Worm (Caenorhabditis elegans) whole organism, young adult: ENCODE data around the gene F26F12.4.

Experiments
- B0019.2 ChIP-seq: fragments of 200-800 bp; sonication (Bioruptor generic); conservative IDR thresholded peaks from 2 replicates; pipeline ENCODE4 v1.3.6; 2022; ENCODE audit warnings: missing genetic modification reagents, missing genetic modification characterization, missing compliant biosample characterization
- B0261.1 ChIP-seq: sonication (generic microtip); optimal IDR thresholded peaks from 2 replicates; lab custom pipeline; 2016; ENCODE audit warnings: mild to moderate bottlenecking, missing genetic modification characterization, moderate library complexity, missing compliant biosample characterization
- F10E7.11 ChIP-seq: sonication (generic microtip); optimal IDR thresholded peaks from 2 replicates; lab custom pipeline; 2017; ENCODE audit warnings: mild to moderate bottlenecking, missing genetic modification characterization, moderate library complexity, missing compliant biosample characterization
- F23B12.7 ChIP-seq: sonication (generic microtip); optimal IDR thresholded peaks from 2 replicates; lab custom pipeline; 2017; ENCODE audit warnings: missing genetic modification characterization, mild to moderate bottlenecking, missing compliant biosample characterization, antibody characterized with exemption, moderate library complexity; ENCODE audit not compliant: insufficient read depth
- F37B4.10 ChIP-seq: fragments of 200-800 bp; sonication (Bioruptor generic); IDR thresholded peaks from 2 replicates; pipeline ENCODE4 v1.3.6; 2022; ENCODE audit warnings: missing genetic modification characterization, missing compliant biosample characterization
- F49E8.2 ChIP-seq: sonication (generic microtip); optimal IDR thresholded peaks from 3 replicates; lab custom pipeline; 2017; ENCODE audit warnings: missing genetic modification characterization, mild to moderate bottlenecking, missing compliant biosample characterization, antibody characterized with exemption, moderate library complexity; ENCODE audit not compliant: insufficient read depth
- F52B5.7 ChIP-seq: sonication (generic microtip); optimal IDR thresholded peaks from 2 replicates; lab custom pipeline; 2016; ENCODE audit warnings: mild to moderate bottlenecking, missing genetic modification characterization, missing compliant biosample characterization
- K11D2.4 ChIP-seq: fragments of 200-800 bp; sonication (Bioruptor generic); IDR thresholded peaks from 2 replicates; pipeline ENCODE4 v1.3.6; 2022; ENCODE audit warnings: missing genetic modification reagents, missing genetic modification characterization, missing compliant biosample characterization
- T07F8.4 ChIP-seq: sonication (generic microtip); optimal IDR thresholded peaks from 2 replicates; lab custom pipeline; 2016; ENCODE audit warnings: mild to moderate bottlenecking, missing genetic modification characterization, moderate library complexity, missing compliant biosample characterization
- ama-1 ChIP-seq, 3 experiments: fragments of 150-350 bp in 1 of 3; sonication (generic microtip) in 2 of 3; optimal IDR thresholded peaks; 2 replicates each; lab custom pipeline; 2014 to 2018; ENCODE audit warnings: missing biosample characterization in 2 of 3, missing genetic modification characterization in 2 of 3, missing genetic modification reagents in 2 of 3
- aptf-3 ChIP-seq: fragments of 200-800 bp; sonication (Bioruptor generic); IDR thresholded peaks from 2 replicates; pipeline ENCODE4 v1.3.6; 2022; ENCODE audit warnings: missing genetic modification characterization, missing compliant biosample characterization
- attf-5 ChIP-seq: fragments of 200-800 bp; sonication (Bioruptor generic); optimal IDR thresholded peaks from 2 replicates; lab custom pipeline; 2018; ENCODE audit warnings: mild to moderate bottlenecking, missing genetic modification characterization, missing compliant biosample characterization
- bed-1 ChIP-seq: fragments of 200-800 bp; sonication (Bioruptor generic); IDR thresholded peaks from 2 replicates; pipeline ENCODE4 v1.3.6; 2022; ENCODE audit warnings: missing genetic modification reagents, missing genetic modification characterization, missing compliant biosample characterization
- cebp-2 ChIP-seq: fragments of 200-800 bp; sonication (Bioruptor generic); IDR thresholded peaks from 2 replicates; pipeline ENCODE4 v1.3.6; 2022; ENCODE audit warnings: missing genetic modification characterization, missing compliant biosample characterization
- ceh-100 ChIP-seq: fragments of 200-800 bp; sonication (Bioruptor generic); IDR thresholded peaks from 2 replicates; pipeline ENCODE4 v1.3.6; 2022; ENCODE audit warnings: missing genetic modification reagents, missing genetic modification characterization, missing compliant biosample characterization
- chd-7 ChIP-seq: sonication (generic microtip); optimal IDR thresholded peaks from 2 replicates; lab custom pipeline; 2016; ENCODE audit warnings: mild to moderate bottlenecking, missing genetic modification characterization, moderate library complexity, missing compliant biosample characterization
- dox-1 ChIP-seq: fragments of 200-800 bp; sonication (Bioruptor generic); IDR thresholded peaks from 2 replicates; pipeline ENCODE4 v1.3.6; 2022; ENCODE audit warnings: missing genetic modification reagents, missing genetic modification characterization, missing compliant biosample characterization
- egrh-3 ChIP-seq: fragments of 200-800 bp; sonication (Bioruptor generic); IDR thresholded peaks from 2 replicates; pipeline ENCODE4 v1.3.6; 2022; ENCODE audit warnings: missing genetic modification reagents, missing genetic modification characterization, missing compliant biosample characterization
- ekl-4 ChIP-seq: fragments of 200-800 bp; sonication (Bioruptor generic); IDR thresholded peaks from 2 replicates; pipeline ENCODE4 v1.3.6; 2022; ENCODE audit warnings: missing genetic modification reagents, missing genetic modification characterization, missing compliant biosample characterization
- gei-17 ChIP-seq: fragments of 200-800 bp; sonication (Bioruptor generic); optimal IDR thresholded peaks from 2 replicates; lab custom pipeline; 2018; ENCODE audit warnings: mild to moderate bottlenecking, missing genetic modification characterization, missing compliant biosample characterization
- hlh-12 ChIP-seq: sonication (generic microtip); optimal IDR thresholded peaks from 2 replicates; lab custom pipeline; 2016; ENCODE audit warnings: missing genetic modification characterization, missing compliant biosample characterization
- hmg-1.2 ChIP-seq: fragments of 200-800 bp; sonication (Bioruptor generic); IDR thresholded peaks from 2 replicates; pipeline ENCODE4 v1.3.6; 2022; ENCODE audit warnings: missing genetic modification reagents, missing genetic modification characterization, missing compliant biosample characterization
- hmg-20 ChIP-seq: fragments of 200-800 bp; sonication (Bioruptor generic); IDR thresholded peaks from 2 replicates; pipeline ENCODE4 v1.3.6; 2022; ENCODE audit warnings: missing genetic modification reagents, missing genetic modification characterization, missing compliant biosample characterization
- lag-1 ChIP-seq: fragments of 200-800 bp; sonication (Bioruptor generic); IDR thresholded peaks from 2 replicates; pipeline ENCODE4 v1.3.6; 2022; ENCODE audit warnings: missing genetic modification reagents, missing genetic modification characterization, missing compliant biosample characterization
- let-526 ChIP-seq: fragments of 200-800 bp; sonication (Bioruptor generic); IDR thresholded peaks from 2 replicates; pipeline ENCODE4 v1.3.6; 2022; ENCODE audit warnings: missing genetic modification reagents, missing genetic modification characterization, missing compliant biosample characterization
- lin-54 ChIP-seq: fragments of 200-800 bp; sonication (Bioruptor generic); optimal IDR thresholded peaks from 2 replicates; lab custom pipeline; 2018; ENCODE audit warnings: mild to moderate bottlenecking, missing genetic modification characterization, missing compliant biosample characterization
- lir-1 ChIP-seq: fragments of 200-800 bp; sonication (Bioruptor generic); conservative IDR thresholded peaks from 2 replicates; pipeline ENCODE4 v1.3.6; 2022; ENCODE audit warnings: missing genetic modification reagents, missing genetic modification characterization, missing compliant biosample characterization
- lsl-1 ChIP-seq: fragments of 200-800 bp; sonication (Bioruptor generic); optimal IDR thresholded peaks from 2 replicates; lab custom pipeline; 2018; ENCODE audit warnings: mild to moderate bottlenecking, missing genetic modification characterization, moderate library complexity, missing compliant biosample characterization
- lsy-27 ChIP-seq: sonication (generic microtip); optimal IDR thresholded peaks from 2 replicates; lab custom pipeline; 2017; ENCODE audit warnings: missing genetic modification characterization, mild to moderate bottlenecking, missing compliant biosample characterization, antibody characterized with exemption, missing genotype, borderline replicate concordance; ENCODE audit not compliant: insufficient read depth
- madf-6 ChIP-seq: fragments of 200-800 bp; sonication (Bioruptor generic); IDR thresholded peaks from 2 replicates; pipeline ENCODE4 v1.3.6; 2022; ENCODE audit warnings: missing genetic modification reagents, missing genetic modification characterization, missing compliant biosample characterization
- madf-8 ChIP-seq: fragments of 200-800 bp; sonication (Bioruptor generic); conservative IDR thresholded peaks from 2 replicates; pipeline ENCODE4 v1.3.6; 2022; ENCODE audit warnings: missing genetic modification reagents, missing genetic modification characterization, missing compliant biosample characterization
- mes-4 ChIP-seq: sonication (generic microtip); optimal IDR thresholded peaks from 2 replicates; lab custom pipeline; 2016; ENCODE audit warnings: missing genotype, missing genetic modification characterization, missing compliant biosample characterization
- nhr-90 ChIP-seq: sonication (generic microtip); optimal IDR thresholded peaks from 2 replicates; lab custom pipeline; 2016; ENCODE audit warnings: missing genotype, mild to moderate bottlenecking, missing genetic modification characterization, missing compliant biosample characterization
- repo-1 ChIP-seq: sonication (generic microtip); optimal IDR thresholded peaks from 2 replicates; lab custom pipeline; 2017; ENCODE audit warnings: mild to moderate bottlenecking, missing genetic modification characterization, missing compliant biosample characterization
- snpc-3.4 ChIP-seq: sonication (generic microtip); optimal IDR thresholded peaks from 2 replicates; lab custom pipeline; 2017; ENCODE audit warnings: missing genetic modification characterization, mild to moderate bottlenecking, missing compliant biosample characterization, antibody characterized with exemption, moderate library complexity, missing genotype, missing genetic modification reagents
- ztf-18 ChIP-seq: sonication (generic microtip); optimal IDR thresholded peaks from 2 replicates; lab custom pipeline; 2016; ENCODE audit warnings: missing genotype, mild to moderate bottlenecking, missing genetic modification characterization, missing compliant biosample characterization
- ztf-22 ChIP-seq: fragments of 200-800 bp; sonication (Bioruptor generic); optimal IDR thresholded peaks from 2 replicates; lab custom pipeline; 2018; ENCODE audit warnings: mild to moderate bottlenecking, missing genetic modification characterization, moderate library complexity, missing compliant biosample characterization
- ztf-25 ChIP-seq: fragments of 200-800 bp; sonication (Bioruptor generic); IDR thresholded peaks from 2 replicates; pipeline ENCODE4 v1.3.6; 2022; ENCODE audit warnings: missing genetic modification reagents, missing genetic modification characterization, missing compliant biosample characterization
- ztf-28 ChIP-seq: fragments of 200-800 bp; sonication (Bioruptor generic); IDR thresholded peaks from 2 replicates; pipeline ENCODE4 v1.3.6; 2022; ENCODE audit warnings: missing genetic modification reagents, missing genetic modification characterization, missing compliant biosample characterization

The F26F12.4 gene

ce11 chrV:5917707-5918106 lies 48.6 kb upstream of the F26F12.4 start, which contains the start of gene lrpr-1 (continued):
- TF ChIP-seq F23B12.7 (tag; lab: Kevin White, UChicago) (no peak), lsl-1 (GFP tag; lab: Kevin White, UChicago) (peak; percentile 53), ceh-100 (GFP tag; lab: Robert Waterston, UW) (peak; percentile 67), snpc-3.4 (peak; percentile 42), ekl-4 (peak; percentile 73), ama-1 (optimal IDR thresholded peaks at IDR 0.05; lab: Kevin White, UChicago) (no peak), ama-1 (GFP tag; optimal IDR thresholded peaks at IDR 0.05; lab: Kevin White, UChicago) (no peak), F10E7.11 (tag; lab: Kevin White, UChicago) (no peak), ztf-22 (GFP tag; lab: Kevin White, UChicago) (no peak), ztf-28 (GFP tag; lab: Robert Waterston, UW) (no peak), dox-1 (GFP tag; lab: Robert Waterston, UW) (no peak), chd-7 (tag; lab: Kevin White, UChicago) (no peak), lag-1 (GFP tag; lab: Robert Waterston, UW) (no peak), bed-1 (GFP tag; lab: Robert Waterston, UW) (no peak), repo-1 (no peak), egrh-3 (GFP tag; lab: Robert Waterston, UW) (no peak), hmg-20 (GFP tag; lab: Robert Waterston, UW) (peak; percentile 53; the same call in 1 of the 2 replicates), hmg-1.2 (GFP tag; lab: Robert Waterston, UW) (no peak; the same call in 1 of the 2 replicates), F52B5.7 (tag; lab: Kevin White, UChicago) (no peak), ztf-25 (GFP tag; lab: Robert Waterston, UW) (no peak), F37B4.10 (no peak), hlh-12 (no peak), madf-8 (GFP tag; lab: Robert Waterston, UW) (peak; percentile 74), ztf-18 (tag; lab: Kevin White, UChicago) (peak; percentile 28), F49E8.2 (tag; lab: Kevin White, UChicago) (no peak), nhr-90 (tag; lab: Kevin White, UChicago) (no peak), aptf-3 (no peak), lin-54 (GFP tag; lab: Kevin White, UChicago) (peak; percentile 99), let-526 (0 out of 2 replicates have a peak, but pooled peaks have one; percentile 56), mes-4 (no peak), lir-1 (GFP tag; lab: Robert Waterston, UW) (peak; percentile 73), lsy-27 (tag; lab: Kevin White, UChicago) (no peak)

ce11 chrV:5916862-5917261 lies 47.7 kb upstream of the F26F12.4 start:
- TF ChIP-seq B0261.1 (tag; lab: Kevin White, UChicago) (no peak), madf-6 (no peak), cebp-2 (GFP tag; lab: Robert Waterston, UW) (no peak), T07F8.4 (tag; lab: Kevin White, UChicago) (no peak), gei-17 (GFP tag; lab: Kevin White, UChicago) (no peak), K11D2.4 (GFP tag; lab: Robert Waterston, UW) (no peak), B0019.2 (GFP tag; lab: Robert Waterston, UW) (no peak), mes-4 (no peak), ztf-22 (GFP tag; lab: Kevin White, UChicago) (no peak), snpc-3.4 (no peak), attf-5 (GFP tag; lab: Kevin White, UChicago) (no peak)
